Fruit fly (Drosophila melanogaster) whole organism, embryonic: ENCODE results near the gene wg.

Experiments
- B-H1 ChIP-seq: fragments of 200-800 bp; sonication (Bioruptor generic); IDR thresholded peaks from 3 replicates; pipeline ENCODE4 v1.3.6; 2022; ENCODE audit warnings: missing biosample characterization, missing genetic modification characterization
- CG10979 ChIP-seq: fragments of 200-800 bp; sonication (Bioruptor generic); optimal IDR thresholded peaks from 2 replicates; lab custom pipeline; 2018; ENCODE audit warnings: missing biosample characterization, mild to moderate bottlenecking, missing genetic modification characterization, moderate library complexity
- CG12104 ChIP-seq: fragments of 200-800 bp; sonication (Bioruptor generic); optimal IDR thresholded peaks from 3 replicates; lab custom pipeline; 2016; ENCODE audit warnings: missing biosample characterization, missing genetic modification characterization
- CG12942 ChIP-seq: fragments of 200-800 bp; sonication (Bioruptor generic); optimal IDR thresholded peaks from 3 replicates; lab custom pipeline; 2016; ENCODE audit warnings: missing biosample characterization, missing genetic modification characterization
- CG13894 ChIP-seq: fragments of 200-800 bp; sonication (Bioruptor generic); optimal IDR thresholded peaks from 3 replicates; lab custom pipeline; 2018; ENCODE audit warnings: missing biosample characterization, mild to moderate bottlenecking, missing genetic modification characterization, moderate library complexity
- CG15073 ChIP-seq: fragments of 200-800 bp; sonication (Bioruptor generic); optimal IDR thresholded peaks from 2 replicates; lab custom pipeline; 2016; ENCODE audit warnings: missing biosample characterization, missing genetic modification characterization
- CG15601 ChIP-seq: fragments of 200-800 bp; sonication (Bioruptor generic); optimal IDR thresholded peaks from 3 replicates; lab custom pipeline; 2019; ENCODE audit warnings: missing biosample characterization, mild to moderate bottlenecking, missing genetic modification characterization, moderate library complexity
- CG17359 ChIP-seq: fragments of 200-800 bp; sonication (Bioruptor generic); optimal IDR thresholded peaks from 3 replicates; lab custom pipeline; 2018; ENCODE audit warnings: missing biosample characterization, mild to moderate bottlenecking, missing genetic modification characterization, moderate library complexity
- CG17361 ChIP-seq: fragments of 200-800 bp; sonication (Bioruptor generic); IDR thresholded peaks from 3 replicates; pipeline ENCODE4 v1.3.6; 2022; ENCODE audit warnings: missing biosample characterization, missing genetic modification characterization
- CG2116 ChIP-seq: fragments of 200-800 bp; sonication (Bioruptor generic); optimal IDR thresholded peaks from 3 replicates; lab custom pipeline; 2018; ENCODE audit warnings: missing biosample characterization, mild to moderate bottlenecking, missing genetic modification characterization
- CG2202 ChIP-seq: fragments of 200-800 bp; sonication (Bioruptor generic); optimal IDR thresholded peaks from 2 replicates; lab custom pipeline; 2018; ENCODE audit warnings: missing biosample characterization, mild to moderate bottlenecking, missing genetic modification characterization
- CG31441 ChIP-seq: fragments of 200-800 bp; sonication (Bioruptor generic); IDR thresholded peaks from 2 replicates; pipeline ENCODE4 v1.3.6; 2022; ENCODE audit warnings: missing biosample characterization, missing genetic modification characterization
- CG32532 ChIP-seq: fragments of 200-800 bp; sonication (Bioruptor generic); IDR thresholded peaks from 2 replicates; pipeline ENCODE4 v1.3.6; 2022; ENCODE audit warnings: missing biosample characterization, missing genetic modification characterization
- CG3407 ChIP-seq: fragments of 200-800 bp; sonication (Bioruptor generic); optimal IDR thresholded peaks from 2 replicates; lab custom pipeline; 2018; ENCODE audit warnings: missing biosample characterization, mild to moderate bottlenecking, missing genetic modification characterization
- CG3995 ChIP-seq: fragments of 200-800 bp; sonication (Bioruptor generic); optimal IDR thresholded peaks from 3 replicates; lab custom pipeline; 2016; ENCODE audit warnings: missing biosample characterization, missing genetic modification characterization
- CG4282 ChIP-seq: fragments of 200-800 bp; sonication (Bioruptor generic); optimal IDR thresholded peaks from 2 replicates; lab custom pipeline; 2016; ENCODE audit warnings: missing biosample characterization, missing genetic modification characterization
- CG6765 ChIP-seq: fragments of 200-800 bp; sonication (Bioruptor generic); optimal IDR thresholded peaks from 3 replicates; lab custom pipeline; 2017; ENCODE audit warnings: missing biosample characterization, mild to moderate bottlenecking, missing genetic modification characterization
- CG6854 ChIP-seq: fragments of 200-800 bp; sonication (Bioruptor generic); optimal IDR thresholded peaks from 3 replicates; lab custom pipeline; 2017; ENCODE audit warnings: missing biosample characterization, mild to moderate bottlenecking, missing genetic modification characterization
- CG9215 ChIP-seq: fragments of 200-800 bp; sonication (Bioruptor generic); IDR thresholded peaks from 2 replicates; pipeline ENCODE4 v1.3.6; 2022; ENCODE audit warnings: missing biosample characterization, missing genetic modification characterization
- CHES-1-like ChIP-seq: fragments of 200-800 bp; sonication (Bioruptor generic); optimal IDR thresholded peaks from 2 replicates; lab custom pipeline; 2016; ENCODE audit warnings: missing biosample characterization, missing genetic modification characterization
- Dll ChIP-seq: fragments of 200-800 bp; sonication (Bioruptor generic); IDR thresholded peaks from 4 replicates; pipeline ENCODE4 v1.3.6; 2022; ENCODE audit warnings: missing biosample characterization, missing genetic modification characterization; ENCODE audit not compliant: partially characterized antibody
- E2f2 ChIP-seq: fragments of 200-800 bp; sonication (Bioruptor generic); IDR thresholded peaks from 2 replicates; pipeline ENCODE4 v1.3.6; 2022; ENCODE audit warnings: missing biosample characterization, missing genetic modification characterization
- Elba2 ChIP-seq: fragments of 200-800 bp; sonication (Bioruptor generic); optimal IDR thresholded peaks from 3 replicates; lab custom pipeline; 2016; ENCODE audit warnings: missing biosample characterization, missing genetic modification characterization
- Fer2 ChIP-seq: fragments of 200-800 bp; sonication (Bioruptor generic); optimal IDR thresholded peaks from 2 replicates; lab custom pipeline; 2018; ENCODE audit warnings: missing biosample characterization, mild to moderate bottlenecking, missing genetic modification characterization, moderate library complexity
- GATAe ChIP-seq: fragments of 200-800 bp; sonication (Bioruptor generic); conservative IDR thresholded peaks from 2 replicates; pipeline ENCODE4 v1.3.6; 2022; ENCODE audit warnings: missing biosample characterization, missing genetic modification characterization
- Hand ChIP-seq: fragments of 200-800 bp; sonication (Bioruptor generic); optimal IDR thresholded peaks from 2 replicates; lab custom pipeline; 2017; ENCODE audit warnings: mild to moderate bottlenecking, missing biosample characterization, missing genetic modification reagents, missing genetic modification characterization
- Hmr ChIP-seq: fragments of 200-800 bp; sonication (Bioruptor generic); optimal IDR thresholded peaks from 3 replicates; lab custom pipeline; 2017; ENCODE audit warnings: mild to moderate bottlenecking, missing biosample characterization, missing genetic modification reagents, missing genetic modification characterization
- Kr ChIP-seq: fragments of 200-800 bp; sonication (Bioruptor generic); optimal IDR thresholded peaks from 2 replicates; lab custom pipeline; 2017; ENCODE audit warnings: missing biosample characterization, mild to moderate bottlenecking, missing genetic modification characterization
- Mrtf ChIP-seq: fragments of 200-800 bp; sonication (Bioruptor generic); IDR thresholded peaks from 3 replicates; pipeline ENCODE4 v1.3.6; 2022; ENCODE audit warnings: missing biosample characterization, missing genetic modification characterization
- NC2α ChIP-seq: fragments of 200-800 bp; sonication (Bioruptor generic); optimal IDR thresholded peaks from 2 replicates; lab custom pipeline; 2016; ENCODE audit warnings: missing biosample characterization, missing genetic modification characterization
- NC2β ChIP-seq: fragments of 200-800 bp; sonication (Bioruptor generic); optimal IDR thresholded peaks from 2 replicates; lab custom pipeline; 2016; ENCODE audit warnings: missing biosample characterization, missing genetic modification characterization
- Sox100B ChIP-seq: fragments of 200-800 bp; sonication (Bioruptor generic); optimal IDR thresholded peaks from 3 replicates; lab custom pipeline; 2018; ENCODE audit warnings: missing biosample characterization, mild to moderate bottlenecking, missing genetic modification characterization
- Vsx1 ChIP-seq: fragments of 200-800 bp; sonication (Bioruptor generic); optimal IDR thresholded peaks from 2 replicates; lab custom pipeline; 2017; ENCODE audit warnings: missing biosample characterization, mild to moderate bottlenecking, missing genetic modification characterization, missing genetic modification reagents
- Xbp1 ChIP-seq: fragments of 200-800 bp; sonication (Bioruptor generic); optimal IDR thresholded peaks from 3 replicates; lab custom pipeline; 2016; ENCODE audit warnings: missing biosample characterization, mild to moderate bottlenecking, missing genetic modification characterization
- dan ChIP-seq: fragments of 200-800 bp; sonication (Bioruptor generic); IDR thresholded peaks from 2 replicates; pipeline ENCODE4 v1.3.6; 2022; ENCODE audit warnings: missing biosample characterization, missing genetic modification characterization
- fd96Cb ChIP-seq: fragments of 200-800 bp; sonication (Bioruptor generic); optimal IDR thresholded peaks from 2 replicates; lab custom pipeline; 2018; ENCODE audit warnings: missing biosample characterization, mild to moderate bottlenecking, missing genetic modification characterization, moderate library complexity
- gcm ChIP-seq: fragments of 200-800 bp; sonication (Bioruptor generic); optimal IDR thresholded peaks from 2 replicates; lab custom pipeline; 2019; ENCODE audit warnings: missing biosample characterization, mild to moderate bottlenecking, missing genetic modification characterization, moderate library complexity
- grau ChIP-seq: fragments of 200-800 bp; optimal IDR thresholded peaks from 3 replicates; lab custom pipeline; 2019; ENCODE audit warnings: missing biosample characterization, mild to moderate bottlenecking, missing genetic modification characterization, moderate library complexity
- kay ChIP-seq: fragments of 200-800 bp; sonication (Bioruptor generic); optimal IDR thresholded peaks from 2 replicates; lab custom pipeline; 2016; ENCODE audit warnings: missing biosample characterization, missing genetic modification characterization
- lola ChIP-seq, 3 experiments: fragments of >200 bp in 2 of 3; fragments of 200-800 bp in 1 of 3; sonication (Bioruptor generic) in 1 of 3; optimal IDR thresholded peaks; 2 replicates each; lab custom pipeline; 2017 to 2019; ENCODE audit warnings: missing biosample characterization in 3 of 3, missing genetic modification characterization in 3 of 3, mild to moderate bottlenecking in 1 of 3, moderate library complexity in 1 of 3
- maf-S ChIP-seq: fragments of 200-800 bp; sonication (Bioruptor generic); optimal IDR thresholded peaks from 2 replicates; lab custom pipeline; 2016; ENCODE audit warnings: missing biosample characterization, missing genetic modification characterization
- mam ChIP-seq: fragments of 200-800 bp; sonication (Bioruptor generic); optimal IDR thresholded peaks from 3 replicates; lab custom pipeline; 2016; ENCODE audit warnings: missing biosample characterization, missing genetic modification characterization
- odd ChIP-seq: fragments of 200-800 bp; sonication (Bioruptor generic); optimal IDR thresholded peaks from 2 replicates; lab custom pipeline; 2017; ENCODE audit warnings: missing biosample characterization, mild to moderate bottlenecking, missing genetic modification characterization
- pnt ChIP-seq: fragments of 200-800 bp; sonication (Bioruptor generic); optimal IDR thresholded peaks from 3 replicates; lab custom pipeline; 2016; ENCODE audit warnings: missing biosample characterization, missing genetic modification characterization
- sens-2 ChIP-seq: fragments of 200-800 bp; sonication (Bioruptor generic); IDR thresholded peaks from 2 replicates; pipeline ENCODE4 v1.3.6; 2022; ENCODE audit warnings: missing biosample characterization, missing genetic modification characterization
- slp2 ChIP-seq: fragments of 200-800 bp; sonication (Bioruptor generic); optimal IDR thresholded peaks from 2 replicates; lab custom pipeline; 2016; ENCODE audit warnings: missing biosample characterization, missing genetic modification characterization
- sqz ChIP-seq: fragments of 200-800 bp; sonication (Bioruptor generic); optimal IDR thresholded peaks from 3 replicates; lab custom pipeline; 2018; ENCODE audit warnings: missing biosample characterization, mild to moderate bottlenecking, missing genetic modification characterization
- sug ChIP-seq: fragments of 200-800 bp; optimal IDR thresholded peaks from 2 replicates; lab custom pipeline; 2019; ENCODE audit warnings: missing biosample characterization, mild to moderate bottlenecking, missing genetic modification characterization, moderate library complexity
- yki ChIP-seq: fragments of >200 bp; optimal IDR thresholded peaks from 3 replicates; lab custom pipeline; 2018
- zf30C ChIP-seq: fragments of 200-800 bp; sonication (Bioruptor generic); optimal IDR thresholded peaks from 3 replicates; lab custom pipeline; 2018; ENCODE audit warnings: missing biosample characterization, mild to moderate bottlenecking, missing genetic modification characterization

Gene wg

DNA sequence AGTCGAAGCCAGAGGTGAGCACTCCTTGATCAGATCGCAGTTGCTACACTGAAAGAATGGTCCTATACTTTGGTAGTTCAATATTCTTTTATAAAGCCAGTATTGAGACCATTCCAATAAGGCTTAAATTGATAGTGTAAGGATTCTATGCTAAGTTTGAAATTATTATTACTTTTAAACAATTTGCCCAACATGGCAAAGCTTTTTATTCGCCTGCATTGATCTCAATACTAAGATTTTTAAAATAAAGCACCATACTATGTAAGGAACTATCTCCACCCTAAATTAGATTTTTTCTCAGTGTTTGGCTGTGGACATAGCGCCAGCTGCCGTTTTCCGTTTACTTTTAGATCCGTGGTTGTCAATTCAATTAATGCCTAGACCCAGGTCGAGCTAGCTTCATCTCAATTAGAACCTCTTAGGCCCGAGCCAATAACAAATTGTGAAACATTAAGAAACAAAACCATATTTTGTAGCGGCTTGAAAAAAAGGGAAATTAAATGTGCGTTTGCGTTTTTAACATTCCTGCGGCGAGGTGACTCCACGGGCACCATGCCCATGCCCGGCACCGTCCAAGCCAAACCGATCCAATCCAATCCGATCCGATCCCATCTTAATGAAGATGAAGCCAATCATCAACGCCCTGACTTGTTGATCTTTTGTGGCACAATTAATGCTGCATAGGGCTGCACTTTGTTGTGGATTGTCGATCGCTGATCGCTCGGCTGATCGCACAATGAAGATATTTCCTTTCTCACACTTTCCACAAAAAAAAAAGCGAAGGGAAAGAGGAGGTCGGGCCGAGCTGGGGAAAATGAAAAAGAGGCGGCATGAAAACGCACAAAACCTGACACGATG is 13.3 kb upstream of the wg start (continued):
- TF ChIP-seq zf30C (GFP tag; lab: Kevin White, UChicago) (peak; percentile 61), gcm (peak; percentile 12), dan (peak; percentile 23; the same call in 1 of the 2 replicates), CG15073 (GFP tag; lab: Kevin White, UChicago) (no peak), Fer2 (no peak), sqz (GFP tag; lab: Kevin White, UChicago) (no peak), sens-2 (GFP tag; lab: Robert Waterston, UW) (no peak), B-H1 (no peak), CG3407 (GFP tag; lab: Kevin White, UChicago) (no peak), CG6765 (GFP tag; lab: Kevin White, UChicago) (no peak), sug (no peak), CG13894 (tag; lab: Kevin White, UChicago) (no peak), fd96Cb (tag; lab: Kevin White, UChicago) (peak; percentile 46), CG6854 (GFP tag; lab: Kevin White, UChicago) (no peak), NC2β (no peak), Hand (no peak), CG17361 (peak; percentile 75), lola (GFP tag; optimal IDR thresholded peaks at IDR 0.05; lab: Kevin White, UChicago) (peak in 1 of 3 experiments; percentile 76), CG17359 (tag; lab: Kevin White, UChicago) (no peak), Sox100B (GFP tag; lab: Kevin White, UChicago) (peak; percentile 42), slp2 (GFP tag; lab: Kevin White, UChicago) (no peak), grau (tag; lab: Kevin White, UChicago) (peak; percentile 61), odd (no peak), Vsx1 (GFP tag; lab: Kevin White, UChicago) (no peak), CHES-1-like (GFP tag; lab: Kevin White, UChicago) (no peak), Elba2 (GFP tag; lab: Kevin White, UChicago) (no peak), Hmr (no peak), CG10979 (peak; percentile 69), Xbp1 (GFP tag; lab: Kevin White, UChicago) (no peak), CG4282 (no peak), Dll (GFP tag; lab: Robert Waterston, UW) (no peak), GATAe (GFP tag; lab: Robert Waterston, UW) (no peak), CG12104 (GFP tag; lab: Kevin White, UChicago) (no peak), CG3995 (GFP tag; lab: Kevin White, UChicago) (no peak), CG31441 (peak; percentile 55; the same call in 1 of the 2 replicates), CG15601 (tag; lab: Kevin White, UChicago) (peak; percentile 67), CG12942 (no peak), CG32532 (GFP tag; lab: Robert Waterston, UW) (no peak), yki (lab: Kevin White, UChicago) (no peak), CG2116 (GFP tag; lab: Kevin White, UChicago) (no peak), mam (no peak), NC2α (GFP tag; lab: Kevin White, UChicago) (no peak), Mrtf (GFP tag; lab: Robert Waterston, UW) (no peak), CG2202 (tag; lab: Kevin White, UChicago) (peak; percentile 39), maf-S (GFP tag; lab: Kevin White, UChicago) (no peak), CG9215 (GFP tag; lab: Robert Waterston, UW) (no peak), Kr (GFP tag; lab: Kevin White, UChicago) (no peak), pnt (no peak), kay (GFP tag; lab: Kevin White, UChicago) (no peak), E2f2 (GFP tag; lab: Robert Waterston, UW) (no peak)
